Fruit fly (Drosophila melanogaster): ENCODE measurements around the gene dbr.

The dbr gene

DNA sequence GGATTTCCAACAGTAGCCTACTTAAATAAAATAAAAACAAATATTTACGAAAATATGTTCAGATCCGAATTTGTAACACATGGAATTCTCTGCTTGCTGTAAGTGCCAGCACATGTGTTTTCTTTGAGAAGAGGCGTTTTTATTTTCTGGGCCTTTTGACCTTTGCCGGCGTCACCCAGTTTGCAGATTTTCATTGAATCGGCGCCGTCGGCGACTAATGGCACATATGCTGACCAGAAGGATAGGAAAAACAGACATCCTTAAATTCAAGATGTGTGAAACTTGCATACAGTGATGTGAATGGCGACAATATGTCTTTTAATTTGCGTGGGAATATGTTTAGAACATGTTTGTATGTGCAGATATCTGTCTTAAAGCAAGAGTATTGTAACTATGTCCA lies 23.8 kb downstream of the dbr start:
- TF ChIP-seq psq (optimal IDR thresholded peaks at IDR 0.05), result no peak
- no peak for TF ChIP-seq ttk (optimal IDR thresholded peaks at IDR 0.05)
- TF ChIP-seq h (optimal IDR thresholded peaks at IDR 0.05), result no peak
- TF ChIP-seq Sin3A (optimal IDR thresholded peaks at IDR 0.05), result no peak
- TF ChIP-seq insv (optimal IDR thresholded peaks at IDR 0.05), result no peak
- TF ChIP-seq Myc (optimal IDR thresholded peaks at IDR 0.05), result no peak

DNA sequence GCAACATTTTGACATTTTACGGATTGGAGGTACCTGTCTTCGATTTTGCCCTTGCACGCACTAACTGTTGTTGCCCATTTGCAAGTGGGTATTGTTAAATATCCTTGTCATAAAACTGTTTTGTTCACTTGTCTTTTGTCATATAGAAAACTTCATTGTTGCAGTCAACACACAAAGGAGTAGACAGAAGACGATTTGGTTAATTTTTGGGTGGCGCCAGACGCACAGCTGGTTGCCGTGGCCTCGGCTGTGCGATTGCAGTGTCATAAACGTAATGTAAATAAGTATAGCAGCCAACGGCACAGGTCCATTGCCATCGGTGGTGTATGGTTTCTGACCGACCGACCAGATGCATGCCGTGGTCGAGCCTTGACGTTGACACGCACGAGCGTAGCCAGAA lies 25.1 kb downstream of the dbr start:
- TF ChIP-seq h (optimal IDR thresholded peaks at IDR 0.05) (no peak), ttk (optimal IDR thresholded peaks at IDR 0.05) (no peak), Myc (optimal IDR thresholded peaks at IDR 0.05) (no peak), Sin3A (optimal IDR thresholded peaks at IDR 0.05) (no peak), psq (optimal IDR thresholded peaks at IDR 0.05) (no peak), insv (optimal IDR thresholded peaks at IDR 0.05) (no peak)

- TF ChIP-seq psq (optimal IDR thresholded peaks at IDR 0.05) (no peak), Sin3A (optimal IDR thresholded peaks at IDR 0.05) (no peak), insv (optimal IDR thresholded peaks at IDR 0.05) (no peak), Myc (optimal IDR thresholded peaks at IDR 0.05) (no peak), h (optimal IDR thresholded peaks at IDR 0.05) (no peak), ttk (optimal IDR thresholded peaks at IDR 0.05) (no peak)
Measured at dm6 chr2L:91830-92229, 25.5 kb downstream of the dbr start.

- no peak for TF ChIP-seq h (optimal IDR thresholded peaks at IDR 0.05)
- no peak for TF ChIP-seq ttk (optimal IDR thresholded peaks at IDR 0.05)
- TF ChIP-seq psq (optimal IDR thresholded peaks at IDR 0.05), result no peak
- TF ChIP-seq Sin3A (optimal IDR thresholded peaks at IDR 0.05), result no peak
- no peak for TF ChIP-seq Myc (optimal IDR thresholded peaks at IDR 0.05)
- no peak for TF ChIP-seq insv (optimal IDR thresholded peaks at IDR 0.05)
Measured at dm6 chr2L:92993-93392, 26.7 kb downstream of the dbr start.

- TF ChIP-seq ttk (optimal IDR thresholded peaks at IDR 0.05), result no peak
- TF ChIP-seq psq (optimal IDR thresholded peaks at IDR 0.05), result no peak
- TF ChIP-seq Myc (optimal IDR thresholded peaks at IDR 0.05), result no peak
- no peak for TF ChIP-seq h (optimal IDR thresholded peaks at IDR 0.05)
- TF ChIP-seq Sin3A (optimal IDR thresholded peaks at IDR 0.05), result no peak
- TF ChIP-seq insv (optimal IDR thresholded peaks at IDR 0.05), result no peak
Measured at dm6 chr2L:94096-94495, 27.8 kb downstream of the dbr start.

DNA sequence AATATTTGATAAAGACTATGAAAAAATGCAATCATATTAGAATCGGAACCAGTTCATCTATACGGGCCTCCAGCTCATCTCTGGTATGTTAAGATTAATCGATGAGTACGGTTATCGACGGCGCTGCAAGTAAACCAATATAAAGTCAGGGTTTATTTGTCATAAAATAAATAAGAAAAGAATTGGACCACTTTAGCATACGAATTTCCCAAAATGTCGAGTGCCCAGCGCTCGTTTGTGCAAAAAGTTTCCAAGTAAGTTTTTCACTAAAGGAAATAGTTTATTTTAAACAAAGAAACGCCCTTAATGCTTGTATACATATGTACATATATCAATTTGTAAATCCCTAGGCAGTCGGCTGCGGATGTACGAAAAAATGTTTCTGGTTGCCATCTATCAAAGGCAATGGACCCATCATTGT lies 28.4 kb downstream of the dbr start, which contains the start of gene Zir:
TSS of gene Zir (plus strand) at position 101 of the 421 bp plus-strand sequence.
- TF ChIP-seq insv (optimal IDR thresholded peaks at IDR 0.05) (no peak), psq (optimal IDR thresholded peaks at IDR 0.05) (no peak), h (optimal IDR thresholded peaks at IDR 0.05) (no peak), Myc (optimal IDR thresholded peaks at IDR 0.05) (no peak), Sin3A (optimal IDR thresholded peaks at IDR 0.05) (no peak), ttk (optimal IDR thresholded peaks at IDR 0.05) (no peak)

- TF ChIP-seq Myc (optimal IDR thresholded peaks at IDR 0.05) (no peak), ttk (optimal IDR thresholded peaks at IDR 0.05) (no peak), insv (optimal IDR thresholded peaks at IDR 0.05) (no peak), Sin3A (optimal IDR thresholded peaks at IDR 0.05) (no peak), psq (optimal IDR thresholded peaks at IDR 0.05) (no peak), h (optimal IDR thresholded peaks at IDR 0.05) (no peak)
Measured at dm6 chr2L:102161-102761, 36.0 kb downstream of the dbr start, which contains the start of gene Creld. Creld (plus strand) TSS chr2L:102380.

- no peak for TF ChIP-seq h (optimal IDR thresholded peaks at IDR 0.05)
- no peak for TF ChIP-seq Sin3A (optimal IDR thresholded peaks at IDR 0.05)
- TF ChIP-seq psq (optimal IDR thresholded peaks at IDR 0.05), result no peak
- no peak for TF ChIP-seq ttk (optimal IDR thresholded peaks at IDR 0.05)
Measured at dm6 chr2L:106540-106939, 40.3 kb downstream of the dbr start, which contains the start of the genes Nhe1 and Sam-S. Nhe1 (minus strand) TSS chr2L:106732. Sam-S (plus strand) TSS chr2L:106903.

dm6 chr2L:107032-107431 lies 40.8 kb downstream of the dbr start:
- TF ChIP-seq psq (optimal IDR thresholded peaks at IDR 0.05) (no peak), ttk (optimal IDR thresholded peaks at IDR 0.05) (no peak), insv (optimal IDR thresholded peaks at IDR 0.05) (no peak), Sin3A (optimal IDR thresholded peaks at IDR 0.05) (no peak), h (optimal IDR thresholded peaks at IDR 0.05) (no peak), Myc (optimal IDR thresholded peaks at IDR 0.05) (no peak)

dm6 chr2L:107476-108436 lies 41.5 kb downstream of the dbr start:
- no peak for TF ChIP-seq Sin3A (optimal IDR thresholded peaks at IDR 0.05)
- TF ChIP-seq Myc (optimal IDR thresholded peaks at IDR 0.05), result no peak
- no peak for TF ChIP-seq h (optimal IDR thresholded peaks at IDR 0.05)
- TF ChIP-seq ttk (optimal IDR thresholded peaks at IDR 0.05), result no peak
- TF ChIP-seq insv (optimal IDR thresholded peaks at IDR 0.05), result no peak
- no peak for TF ChIP-seq psq (optimal IDR thresholded peaks at IDR 0.05)

dm6 chr2L:109098-109799 lies 43.0 kb downstream of the dbr start:
- TF ChIP-seq ttk (optimal IDR thresholded peaks at IDR 0.05) (no peak), h (optimal IDR thresholded peaks at IDR 0.05) (no peak), Sin3A (optimal IDR thresholded peaks at IDR 0.05) (no peak), insv (optimal IDR thresholded peaks at IDR 0.05) (no peak), Myc (optimal IDR thresholded peaks at IDR 0.05) (no peak), psq (optimal IDR thresholded peaks at IDR 0.05) (no peak)
